Worm (Caenorhabditis elegans): Measurements from ENCODE around the gene srg-58.

srg-58 gene

ce11 chrV:2722555-2722954 is 36.8 kb downstream of the srg-58 start, which contains the start of gene srg-60:
Gene srg-60, minus strand, starts transcription at chrV:2722655.
- no peak for TF ChIP-seq nhr-25 (tag; optimal IDR thresholded peaks at IDR 0.05)
- no peak for TF ChIP-seq mbf-1 (tag; optimal IDR thresholded peaks at IDR 0.05)
- TF ChIP-seq Y55F3AM.14 (GFP tag; optimal IDR thresholded peaks at IDR 0.05) = no peak
- TF ChIP-seq elt-1 (tag; optimal IDR thresholded peaks at IDR 0.05) = no peak
- no peak for TF ChIP-seq nhr-12 (tag; optimal IDR thresholded peaks at IDR 0.05)
- TF ChIP-seq ztf-11 (tag; optimal IDR thresholded peaks at IDR 0.05) = no peak
- no peak for TF ChIP-seq zag-1 (tag; optimal IDR thresholded peaks at IDR 0.05)
- TF ChIP-seq gmeb-1 (tag; optimal IDR thresholded peaks at IDR 0.05) = no peak
- no peak for TF ChIP-seq ceh-82 (tag; optimal IDR thresholded peaks at IDR 0.05)
- TF ChIP-seq ceh-16 (tag; optimal IDR thresholded peaks at IDR 0.05) = no peak
- TF ChIP-seq nhr-6 (tag; optimal IDR thresholded peaks at IDR 0.05) = no peak
- TF ChIP-seq skn-1 (tag; optimal IDR thresholded peaks at IDR 0.05) = no peak
- no peak for TF ChIP-seq lin-11 (tag; optimal IDR thresholded peaks at IDR 0.05)
- TF ChIP-seq crh-2 (tag; optimal IDR thresholded peaks at IDR 0.05) = no peak
- no peak for TF ChIP-seq ztf-1 (GFP tag; conservative IDR thresholded peaks at IDR 0.05)
- no peak for TF ChIP-seq peb-1 (tag; optimal IDR thresholded peaks at IDR 0.05)
- no peak for TF ChIP-seq alr-1 (tag; optimal IDR thresholded peaks at IDR 0.05)
- no peak for TF ChIP-seq blmp-1 (tag; optimal IDR thresholded peaks at IDR 0.05; ENCODE audit: insufficient read depth)
- no peak for TF ChIP-seq dmd-4 (tag; optimal IDR thresholded peaks at IDR 0.05)
- TF ChIP-seq sma-3 (GFP tag; optimal IDR thresholded peaks at IDR 0.05) = no peak

ce11 chrV:2720763-2721162 is 38.6 kb downstream of the srg-58 start, which contains the start of gene srt-27:
Gene srt-27, minus strand, starts transcription at chrV:2720863.
- TF ChIP-seq skn-1 (tag; optimal IDR thresholded peaks at IDR 0.05) = no peak
- no peak for TF ChIP-seq mbf-1 (tag; optimal IDR thresholded peaks at IDR 0.05)
- no peak for TF ChIP-seq gmeb-1 (tag; optimal IDR thresholded peaks at IDR 0.05)
- TF ChIP-seq mdl-1 (tag; optimal IDR thresholded peaks at IDR 0.05) = no peak
- TF ChIP-seq nhr-23 (tag; optimal IDR thresholded peaks at IDR 0.05) = no peak
- TF ChIP-seq nhr-237 (tag; optimal IDR thresholded peaks at IDR 0.05) = no peak
- TF ChIP-seq unc-62 (GFP tag; optimal IDR thresholded peaks at IDR 0.05) = no peak
- TF ChIP-seq lin-11 (tag; optimal IDR thresholded peaks at IDR 0.05) = no peak
- TF ChIP-seq peb-1 (tag; optimal IDR thresholded peaks at IDR 0.05) = no peak
- no peak for TF ChIP-seq ceh-82 (tag; optimal IDR thresholded peaks at IDR 0.05)
- no peak for TF ChIP-seq unc-39 (tag; optimal IDR thresholded peaks at IDR 0.05)
- TF ChIP-seq ZK546.5 (tag; optimal IDR thresholded peaks at IDR 0.05) = no peak

DNA sequence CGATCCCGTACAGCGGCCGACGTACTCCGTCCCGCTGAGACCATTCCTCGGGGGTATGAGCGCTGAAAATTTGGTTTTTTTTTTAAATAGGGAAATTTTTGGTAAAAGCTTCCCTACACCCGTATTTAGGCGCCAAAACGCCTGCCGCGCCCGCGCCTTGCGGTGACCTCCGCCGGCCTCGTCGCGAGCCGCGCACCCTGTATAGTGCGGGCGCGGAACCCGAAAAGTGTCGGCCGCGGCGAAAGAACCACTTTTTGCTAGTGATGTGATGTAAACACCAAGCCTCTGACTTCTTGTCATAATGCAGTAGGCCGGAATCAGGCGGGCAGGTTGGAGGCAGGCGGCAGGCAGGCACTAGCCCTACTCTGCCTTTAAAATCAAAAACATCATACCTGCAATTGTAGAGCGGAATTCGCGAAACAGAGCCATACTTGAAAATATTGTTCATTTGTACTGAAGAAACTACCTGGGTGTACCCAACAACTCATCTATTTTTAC is 40.6 kb downstream of the srg-58 start, which contains the start of gene srt-29:
Gene srt-29 (minus strand): TSS at position 448 of the 498 bp plus-strand sequence.
- TF ChIP-seq elt-3 (tag; optimal IDR thresholded peaks at IDR 0.05) = no peak
- TF ChIP-seq ztf-4 (tag; optimal IDR thresholded peaks at IDR 0.05) = no peak
- no peak for TF ChIP-seq C34F6.9 (tag; optimal IDR thresholded peaks at IDR 0.05)
- no peak for TF ChIP-seq elt-1 (tag; optimal IDR thresholded peaks at IDR 0.05)
- TF ChIP-seq nhr-6 (tag; optimal IDR thresholded peaks at IDR 0.05) = no peak
- no peak for TF ChIP-seq unc-39 (tag; optimal IDR thresholded peaks at IDR 0.05)
- no peak for TF ChIP-seq alr-1 (tag; optimal IDR thresholded peaks at IDR 0.05)

- TF ChIP-seq R02D3.7 (tag; optimal IDR thresholded peaks at IDR 0.05) (no peak), lin-13 (GFP tag; optimal IDR thresholded peaks at IDR 0.05) (no peak), lsy-2 (tag; optimal IDR thresholded peaks at IDR 0.05) (no peak), lin-39 (tag; optimal IDR thresholded peaks at IDR 0.05) (no peak), unc-55 (GFP tag; optimal IDR thresholded peaks at IDR 0.05) (no peak), lin-11 (tag; optimal IDR thresholded peaks at IDR 0.05) (no peak), mab-5 (tag; optimal IDR thresholded peaks at IDR 0.05) (no peak), blmp-1 (tag; optimal IDR thresholded peaks at IDR 0.05; ENCODE audit: insufficient read depth) (no peak), mbf-1 (tag; optimal IDR thresholded peaks at IDR 0.05) (no peak), ztf-11 (tag; optimal IDR thresholded peaks at IDR 0.05) (no peak), ztf-1 (GFP tag; conservative IDR thresholded peaks at IDR 0.05) (no peak), sma-3 (GFP tag; optimal IDR thresholded peaks at IDR 0.05) (no peak), unc-62 (GFP tag; optimal IDR thresholded peaks at IDR 0.05) (no peak), fos-1 (tag; optimal IDR thresholded peaks at IDR 0.05) (no peak)
These were observed 42.4 kb downstream of the srg-58 start for ce11 chrV:2716933-2717332.
